Fruit fly (Drosophila melanogaster): ENCODE data around the gene cmb.

- no peak for TF ChIP-seq Myc (optimal IDR thresholded peaks at IDR 0.05)
- TF ChIP-seq ttk (optimal IDR thresholded peaks at IDR 0.05) = no peak
- TF ChIP-seq h (optimal IDR thresholded peaks at IDR 0.05) = no peak
Observed at dm6 chr3L:13486860-13487404, 44.5 kb downstream of the cmb start.

All from Kc167 (cell line).